Worm (Caenorhabditis elegans) whole organism, L4/young adult: ENCODE data around the gene odc-1.

Source experiments
- W03F9.2 ChIP-seq: fragments of 150-350 bp; optimal IDR thresholded peaks from 2 replicates; lab custom pipeline; 2014; ENCODE audit warnings: missing biosample characterization, missing genetic modification characterization
- dao-5 ChIP-seq: sonication (generic microtip); optimal IDR thresholded peaks from 2 replicates; lab custom pipeline; 2016; ENCODE audit warnings: missing genotype, missing genetic modification characterization, moderate library complexity, missing compliant biosample characterization

DNA sequence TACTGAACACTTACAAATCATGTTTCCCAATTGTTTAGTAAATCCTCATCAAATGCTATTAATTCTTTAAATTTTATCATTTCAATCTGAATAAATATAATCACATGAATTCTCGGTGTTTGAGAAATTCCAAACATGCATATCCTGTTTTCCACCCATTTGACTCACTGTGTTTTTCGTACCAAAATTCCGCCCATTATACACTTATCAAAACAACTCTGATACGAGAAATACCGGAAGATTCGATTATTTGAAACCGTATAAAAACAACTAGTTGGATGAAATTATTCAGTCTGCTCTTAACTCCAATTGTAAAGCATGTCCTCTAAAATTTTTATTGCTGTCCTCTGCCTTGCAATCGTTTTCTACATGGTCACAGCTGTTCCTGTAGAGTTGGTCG is 48.2 kb upstream of the odc-1 start, which contains the start of gene Y57E12B.1:
- no peak for TF ChIP-seq W03F9.2
- TF ChIP-seq dao-5, result no peak
